Worm (Caenorhabditis elegans): Measurements from ENCODE around the gene W10G11.19.
A peak's percentile ranks its signal among the peaks of the same experiment; 100 is the strongest.

Gene W10G11.19

ce11 chrII:3502520-3503323 is 47.7 kb upstream of the W10G11.19 start, which contains the start of the genes col-71 and Y49F6B.2 (continued):
- TF ChIP-seq F22D6.2 (tag; optimal IDR thresholded peaks at IDR 0.05): peak; percentile 26
- peak; percentile 58 for TF ChIP-seq attf-5 (GFP tag; optimal IDR thresholded peaks at IDR 0.05)
- TF ChIP-seq ztf-26 (tag; optimal IDR thresholded peaks at IDR 0.05): no peak
- TF ChIP-seq nhr-80 (tag; optimal IDR thresholded peaks at IDR 0.05): peak; percentile 21
- peak; percentile 53; the same call in 1 of the 2 replicates for TF ChIP-seq ztf-28 (GFP tag; IDR thresholded peaks at IDR 0.05)
- peak; percentile 27 for TF ChIP-seq efl-1 (GFP tag; optimal IDR thresholded peaks at IDR 0.05)
- peak; percentile 72 for TF ChIP-seq ceh-27 (GFP tag; optimal IDR thresholded peaks at IDR 0.05)
- no peak for TF ChIP-seq nfya-1 (tag; optimal IDR thresholded peaks at IDR 0.05; ENCODE audit: borderline replicate concordance, insufficient read depth)
- no peak for TF ChIP-seq tbx-9 (tag; optimal IDR thresholded peaks at IDR 0.05; ENCODE audit: borderline replicate concordance)
- no peak for TF ChIP-seq snpc-4 (GFP tag; optimal IDR thresholded peaks at IDR 0.05)
- TF ChIP-seq snpc-4 (tag; optimal IDR thresholded peaks at IDR 0.05): peak in 2 of 4 experiments; percentile 19 to 34
- TF ChIP-seq lin-54 (GFP tag; optimal IDR thresholded peaks at IDR 0.05): peak; percentile 62
- TF ChIP-seq hlh-12 (tag; optimal IDR thresholded peaks at IDR 0.05): no peak
- peak; percentile 59; the same call in 1 of the 2 replicates for TF ChIP-seq bed-2 (GFP tag; IDR thresholded peaks at IDR 0.05)
- no peak for TF ChIP-seq Y95B8A.8 (GFP tag; IDR thresholded peaks at IDR 0.05)
- peak; percentile 20 for TF ChIP-seq unc-130 (GFP tag; optimal IDR thresholded peaks at IDR 0.05)
- TF ChIP-seq F10E7.11 (tag; optimal IDR thresholded peaks at IDR 0.05): no peak
- TF ChIP-seq F39B2.1 (GFP tag; IDR thresholded peaks at IDR 0.05): no peak
- peak; percentile 68; the same call in 1 of the 2 replicates for TF ChIP-seq lir-1 (GFP tag; conservative IDR thresholded peaks at IDR 0.05)
- no peak for TF ChIP-seq nfya-2 (GFP tag; IDR thresholded peaks at IDR 0.05)
- TF ChIP-seq madf-8 (GFP tag; conservative IDR thresholded peaks at IDR 0.05): peak; percentile 28; the same call in 1 of the 2 replicates
- 0 out of 2 replicates have a peak, but pooled peaks have one; percentile 22 for TF ChIP-seq aptf-2 (GFP tag; conservative IDR thresholded peaks at IDR 0.05)
- no peak for TF ChIP-seq cebp-1 (GFP tag; IDR thresholded peaks at IDR 0.05)
- peak; percentile 53 for TF ChIP-seq cebp-1 (tag; optimal IDR thresholded peaks at IDR 0.05)
- TF ChIP-seq ztf-6 (GFP tag; IDR thresholded peaks at IDR 0.05): no peak
- TF ChIP-seq F49E8.2 (tag; optimal IDR thresholded peaks at IDR 0.05; ENCODE audit: insufficient read depth): no peak
- no peak for TF ChIP-seq egl-44 (GFP tag; IDR thresholded peaks at IDR 0.05)
- no peak for TF ChIP-seq rpc-1 (optimal IDR thresholded peaks at IDR 0.05)
- TF ChIP-seq rpc-1 (tag; optimal IDR thresholded peaks at IDR 0.05): no peak
- TF ChIP-seq lsl-1 (GFP tag; optimal IDR thresholded peaks at IDR 0.05): peak; percentile 46
- no peak for TF ChIP-seq dpl-1 (GFP tag; optimal IDR thresholded peaks at IDR 0.05)
- TF ChIP-seq F37B4.10 (GFP tag; IDR thresholded peaks at IDR 0.05): no peak
- peak; percentile 58 for TF ChIP-seq athp-1 (tag; optimal IDR thresholded peaks at IDR 0.05)
- TF ChIP-seq K12H6.12 (tag; optimal IDR thresholded peaks at IDR 0.05): peak; percentile 44
- no peak; the same call in 1 of the 2 replicates for TF ChIP-seq hmg-1.2 (GFP tag; IDR thresholded peaks at IDR 0.05)
- no peak for TF ChIP-seq zim-3 (tag; optimal IDR thresholded peaks at IDR 0.05)
- no peak for TF ChIP-seq ztf-22 (GFP tag; optimal IDR thresholded peaks at IDR 0.05)
- no peak for TF ChIP-seq atf-7 (tag; optimal IDR thresholded peaks at IDR 0.05)
- TF ChIP-seq mel-28 (tag; optimal IDR thresholded peaks at IDR 0.05; ENCODE audit: borderline replicate concordance): no peak
- no peak for TF ChIP-seq ets-4 (GFP tag; optimal IDR thresholded peaks at IDR 0.05)
- no peak for TF ChIP-seq ceh-58 (GFP tag; IDR thresholded peaks at IDR 0.05)
- no peak for TF ChIP-seq hrde-1 (tag; optimal IDR thresholded peaks at IDR 0.05; ENCODE audit: borderline replicate concordance)
- TF ChIP-seq nhr-90 (tag; optimal IDR thresholded peaks at IDR 0.05): no peak
- TF ChIP-seq somi-1 (GFP tag; optimal IDR thresholded peaks at IDR 0.05): no peak
- peak; percentile 67 for TF ChIP-seq rcor-1 (GFP tag; IDR thresholded peaks at IDR 0.05)
- 0 out of 2 replicates have a peak, but pooled peaks have one; percentile 50 for TF ChIP-seq Y67H2A.10 (GFP tag; conservative IDR thresholded peaks at IDR 0.05)
- 0 out of 2 replicates have a peak, but pooled peaks have one; percentile 30 for TF ChIP-seq egrh-3 (GFP tag; IDR thresholded peaks at IDR 0.05)

Data from whole organism, young adult.